Fruit fly (Drosophila melanogaster): Measurements from ENCODE around the gene CG12659.

- TF ChIP-seq toe (GFP tag; optimal IDR thresholded peaks at IDR 0.05) (no peak), CG14711 (tag; optimal IDR thresholded peaks at IDR 0.05) (no peak), Crg-1 (GFP tag; optimal IDR thresholded peaks at IDR 0.05) (no peak), CG5204 (GFP tag; optimal IDR thresholded peaks at IDR 0.05) (no peak), pad (GFP tag; optimal IDR thresholded peaks at IDR 0.05) (no peak), cic (GFP tag; optimal IDR thresholded peaks at IDR 0.05) (no peak), kay (GFP tag; ENCODE audit: borderline replicate concordance) (no peak), CG7101 (tag; optimal IDR thresholded peaks at IDR 0.05) (no peak), CG11617 (GFP tag; optimal IDR thresholded peaks at IDR 0.05) (no peak)
Measured at dm6 chrX:8640636-8641216, 49.2 kb upstream of the CG12659 start.
